Fruit fly (Drosophila melanogaster) whole organism, embryonic: ENCODE measurements around the gene Sf3b3.

Experiments used
- C15 ChIP-seq: fragments of 200-800 bp; sonication (Bioruptor generic); IDR thresholded peaks from 3 replicates; pipeline ENCODE4 v1.3.6; 2022; ENCODE audit warnings: missing biosample characterization, missing genetic modification characterization
- CG11696 ChIP-seq: fragments of 200-800 bp; sonication (Bioruptor generic); IDR thresholded peaks from 2 replicates; pipeline ENCODE4 v1.3.6; 2022; ENCODE audit warnings: missing biosample characterization, missing genetic modification characterization
- CG12155 ChIP-seq: fragments of 200-800 bp; sonication (Bioruptor generic); optimal IDR thresholded peaks from 3 replicates; lab custom pipeline; 2016; ENCODE audit warnings: missing biosample characterization, missing genetic modification characterization
- CG12769 ChIP-seq: fragments of 200-800 bp; sonication (Bioruptor generic); optimal IDR thresholded peaks from 2 replicates; lab custom pipeline; 2019; ENCODE audit warnings: missing biosample characterization, mild to moderate bottlenecking, missing genetic modification characterization, moderate library complexity
- CG13123 ChIP-seq: fragments of 200-800 bp; sonication (Bioruptor generic); optimal IDR thresholded peaks from 2 replicates; lab custom pipeline; 2016; ENCODE audit warnings: missing biosample characterization, missing genetic modification characterization
- CG13894 ChIP-seq: fragments of 200-800 bp; sonication (Bioruptor generic); optimal IDR thresholded peaks from 3 replicates; lab custom pipeline; 2018; ENCODE audit warnings: missing biosample characterization, mild to moderate bottlenecking, missing genetic modification characterization, moderate library complexity
- CG14014 ChIP-seq: fragments of 200-800 bp; sonication (Bioruptor generic); IDR thresholded peaks from 2 replicates; pipeline ENCODE4 v1.3.6; 2022; ENCODE audit warnings: missing biosample characterization, missing genetic modification characterization
- CG14441 ChIP-seq: fragments of 200-800 bp; sonication (Bioruptor generic); IDR thresholded peaks from 2 replicates; pipeline ENCODE4 v1.3.6; 2022; ENCODE audit warnings: missing biosample characterization, missing genetic modification characterization
- CG1647 ChIP-seq: fragments of 200-800 bp; sonication (Bioruptor generic); optimal IDR thresholded peaks from 3 replicates; lab custom pipeline; 2016; ENCODE audit warnings: missing biosample characterization, missing genetic modification characterization
- CG2120 ChIP-seq: fragments of 200-800 bp; sonication (Bioruptor generic); optimal IDR thresholded peaks from 3 replicates; lab custom pipeline; 2016; ENCODE audit warnings: missing biosample characterization, missing genetic modification characterization
- CG31441 ChIP-seq: fragments of 200-800 bp; sonication (Bioruptor generic); IDR thresholded peaks from 2 replicates; pipeline ENCODE4 v1.3.6; 2022; ENCODE audit warnings: missing biosample characterization, missing genetic modification characterization
- CG3847 ChIP-seq: fragments of 200-800 bp; sonication (Bioruptor generic); IDR thresholded peaks from 2 replicates; pipeline ENCODE4 v1.3.6; 2022; ENCODE audit warnings: missing biosample characterization, missing genetic modification characterization
- CG6765 ChIP-seq: fragments of 200-800 bp; sonication (Bioruptor generic); optimal IDR thresholded peaks from 3 replicates; lab custom pipeline; 2017; ENCODE audit warnings: missing biosample characterization, mild to moderate bottlenecking, missing genetic modification characterization
- CG7745 ChIP-seq: fragments of 200-800 bp; sonication (Bioruptor generic); optimal IDR thresholded peaks from 2 replicates; lab custom pipeline; 2018; ENCODE audit warnings: missing biosample characterization, mild to moderate bottlenecking, missing genetic modification characterization, moderate library complexity
- CG8944 ChIP-seq: fragments of 200-800 bp; sonication (Bioruptor generic); optimal IDR thresholded peaks from 3 replicates; lab custom pipeline; 2016; ENCODE audit warnings: missing biosample characterization, missing genetic modification characterization
- CG9609 ChIP-seq: fragments of 200-800 bp; sonication (Bioruptor generic); optimal IDR thresholded peaks from 3 replicates; lab custom pipeline; 2016; ENCODE audit warnings: missing biosample characterization, missing genetic modification characterization
- CG9817 ChIP-seq: fragments of 200-800 bp; sonication (Bioruptor generic); optimal IDR thresholded peaks from 2 replicates; lab custom pipeline; 2018; ENCODE audit warnings: missing biosample characterization, mild to moderate bottlenecking, missing genetic modification characterization, moderate library complexity
- Doc3 ChIP-seq: fragments of 200-800 bp; sonication (Bioruptor generic); IDR thresholded peaks from 3 replicates; pipeline ENCODE4 v1.3.6; 2022; ENCODE audit warnings: missing biosample characterization, missing genetic modification characterization; ENCODE audit not compliant: partially characterized antibody
- Eip74EF ChIP-seq, 2 experiments: fragments of 200-800 bp in 1 of 2; fragments of >200 bp in 1 of 2; sonication (Bioruptor generic) in 1 of 2; optimal IDR thresholded peaks; 2 replicates each; lab custom pipeline; 2017 to 2019; ENCODE audit warnings: missing biosample characterization in 2 of 2, missing genetic modification characterization in 2 of 2, mild to moderate bottlenecking in 1 of 2, moderate library complexity in 1 of 2
- H2.0 ChIP-seq: fragments of 200-800 bp; sonication (Bioruptor generic); IDR thresholded peaks from 2 replicates; pipeline ENCODE4 v1.3.6; 2022; ENCODE audit warnings: missing biosample characterization, missing genetic modification characterization
- HLHmδ ChIP-seq: fragments of 200-800 bp; sonication (Bioruptor generic); optimal IDR thresholded peaks from 2 replicates; lab custom pipeline; 2018; ENCODE audit warnings: missing biosample characterization, mild to moderate bottlenecking, missing genetic modification characterization, moderate library complexity
- Max ChIP-seq: fragments of 200-800 bp; sonication (Bioruptor generic); optimal IDR thresholded peaks from 2 replicates; lab custom pipeline; 2016; ENCODE audit warnings: missing biosample characterization, mild to moderate bottlenecking, missing genetic modification characterization
- Med ChIP-seq: fragments of 200-800 bp; sonication (Bioruptor generic); peaks from one replicate; lab custom pipeline; 2016; ENCODE audit warnings: missing biosample characterization, missing genetic modification characterization, mild to moderate bottlenecking, inconsistent platforms, moderate library complexity
- NC2α ChIP-seq: fragments of 200-800 bp; sonication (Bioruptor generic); optimal IDR thresholded peaks from 2 replicates; lab custom pipeline; 2016; ENCODE audit warnings: missing biosample characterization, missing genetic modification characterization
- PHDP ChIP-seq: fragments of 200-800 bp; sonication (Bioruptor generic); optimal IDR thresholded peaks from 3 replicates; lab custom pipeline; 2018; ENCODE audit warnings: missing biosample characterization, mild to moderate bottlenecking, missing genetic modification characterization, moderate library complexity
- Rfx ChIP-seq: fragments of 200-800 bp; sonication (Bioruptor generic); IDR thresholded peaks from 2 replicates; pipeline ENCODE4 v1.3.6; 2022; ENCODE audit warnings: missing biosample characterization, missing genetic modification characterization
- Rx ChIP-seq: fragments of 200-800 bp; sonication (Bioruptor generic); IDR thresholded peaks from 2 replicates; pipeline ENCODE4 v1.3.6; 2022; ENCODE audit warnings: missing biosample characterization, missing genetic modification characterization
- Scr ChIP-seq: fragments of 200-800 bp; sonication (Bioruptor generic); IDR thresholded peaks from 2 replicates; pipeline ENCODE4 v1.3.6; 2022; ENCODE audit warnings: missing biosample characterization, missing genetic modification characterization; ENCODE audit not compliant: partially characterized antibody
- Sox100B ChIP-seq: fragments of 200-800 bp; sonication (Bioruptor generic); optimal IDR thresholded peaks from 3 replicates; lab custom pipeline; 2018; ENCODE audit warnings: missing biosample characterization, mild to moderate bottlenecking, missing genetic modification characterization
- Taf1 ChIP-seq: fragments of 200-800 bp; sonication (Bioruptor generic); IDR thresholded peaks from 2 replicates; pipeline ENCODE4 v1.3.6; 2022; ENCODE audit warnings: missing biosample characterization, missing genetic modification characterization
- Vsx1 ChIP-seq: fragments of 200-800 bp; sonication (Bioruptor generic); optimal IDR thresholded peaks from 2 replicates; lab custom pipeline; 2017; ENCODE audit warnings: missing biosample characterization, mild to moderate bottlenecking, missing genetic modification characterization, missing genetic modification reagents
- esg ChIP-seq: fragments of 200-800 bp; sonication (Bioruptor generic); conservative IDR thresholded peaks from 2 replicates; pipeline ENCODE4 v1.3.6; 2022; ENCODE audit warnings: missing biosample characterization, missing genetic modification characterization
- grn ChIP-seq: fragments of 200-800 bp; sonication (Bioruptor generic); optimal IDR thresholded peaks from 3 replicates; lab custom pipeline; 2017; ENCODE audit warnings: missing biosample characterization, missing genetic modification characterization
- gro ChIP-seq: fragments of 200-800 bp; sonication (Bioruptor generic); optimal IDR thresholded peaks from 2 replicates; lab custom pipeline; 2016; ENCODE audit warnings: missing biosample characterization, missing genetic modification characterization
- hb ChIP-seq: fragments of 200-800 bp; sonication (Bioruptor generic); IDR thresholded peaks from 3 replicates; pipeline ENCODE4 v1.3.6; 2022; ENCODE audit warnings: missing biosample characterization, missing genetic modification characterization; ENCODE audit not compliant: partially characterized antibody
- jigr1 ChIP-seq: fragments of 200-800 bp; sonication (Bioruptor generic); IDR thresholded peaks from 3 replicates; pipeline ENCODE4 v1.3.6; 2022; ENCODE audit warnings: missing biosample characterization, missing genetic modification characterization
- mam ChIP-seq: fragments of 200-800 bp; sonication (Bioruptor generic); optimal IDR thresholded peaks from 3 replicates; lab custom pipeline; 2016; ENCODE audit warnings: missing biosample characterization, missing genetic modification characterization
- mirr ChIP-seq: fragments of 200-800 bp; sonication (Bioruptor generic); optimal IDR thresholded peaks from 3 replicates; lab custom pipeline; 2018; ENCODE audit warnings: missing biosample characterization, mild to moderate bottlenecking, missing genetic modification characterization
- ranshi ChIP-seq: fragments of 200-800 bp; sonication (Bioruptor generic); IDR thresholded peaks from 2 replicates; pipeline ENCODE4 v1.3.6; 2022; ENCODE audit warnings: missing biosample characterization, missing genetic modification characterization
- row ChIP-seq: fragments of 200-800 bp; sonication (Bioruptor generic); IDR thresholded peaks from 3 replicates; pipeline ENCODE4 v1.3.6; 2022; ENCODE audit warnings: missing biosample characterization, missing genetic modification characterization
- sd ChIP-seq: fragments of 200-800 bp; sonication (Bioruptor generic); optimal IDR thresholded peaks from 3 replicates; lab custom pipeline; 2018; ENCODE audit warnings: missing biosample characterization, mild to moderate bottlenecking, missing genetic modification characterization, moderate library complexity
- slbo ChIP-seq: fragments of 200-800 bp; sonication (Bioruptor generic); IDR thresholded peaks from 2 replicates; pipeline ENCODE4 v1.3.6; 2022; ENCODE audit warnings: missing biosample characterization, missing genetic modification characterization
- so ChIP-seq: fragments of 200-800 bp; sonication (Bioruptor generic); IDR thresholded peaks from 3 replicates; pipeline ENCODE4 v1.3.6; 2022; ENCODE audit warnings: missing biosample characterization, missing genetic modification characterization
- sqz ChIP-seq: fragments of 200-800 bp; sonication (Bioruptor generic); optimal IDR thresholded peaks from 3 replicates; lab custom pipeline; 2018; ENCODE audit warnings: missing biosample characterization, mild to moderate bottlenecking, missing genetic modification characterization
- sug ChIP-seq: fragments of 200-800 bp; optimal IDR thresholded peaks from 2 replicates; lab custom pipeline; 2019; ENCODE audit warnings: missing biosample characterization, mild to moderate bottlenecking, missing genetic modification characterization, moderate library complexity
- tio ChIP-seq: fragments of 200-800 bp; sonication (Bioruptor generic); optimal IDR thresholded peaks from 2 replicates; lab custom pipeline; 2017; ENCODE audit warnings: missing biosample characterization, missing genetic modification characterization, inconsistent platforms
- tll ChIP-seq, 2 experiments: fragments of 200-800 bp in 1 of 2; fragments of >200 bp in 1 of 2; sonication (Bioruptor generic) in 1 of 2; optimal IDR thresholded peaks; 2 replicates each; lab custom pipeline; 2017 to 2019; ENCODE audit warnings: missing biosample characterization in 2 of 2, missing genetic modification characterization in 2 of 2, mild to moderate bottlenecking in 1 of 2, moderate library complexity in 1 of 2
- vnd ChIP-seq: fragments of 200-800 bp; sonication (Bioruptor generic); IDR thresholded peaks from 3 replicates; pipeline ENCODE4 v1.3.6; 2022; ENCODE audit warnings: missing biosample characterization, missing genetic modification characterization; ENCODE audit not compliant: partially characterized antibody
- wdn ChIP-seq: fragments of 200-800 bp; sonication (Bioruptor generic); IDR thresholded peaks from 2 replicates; pipeline ENCODE4 v1.3.6; 2022; ENCODE audit warnings: missing biosample characterization, missing genetic modification characterization

Sf3b3 gene

DNA sequence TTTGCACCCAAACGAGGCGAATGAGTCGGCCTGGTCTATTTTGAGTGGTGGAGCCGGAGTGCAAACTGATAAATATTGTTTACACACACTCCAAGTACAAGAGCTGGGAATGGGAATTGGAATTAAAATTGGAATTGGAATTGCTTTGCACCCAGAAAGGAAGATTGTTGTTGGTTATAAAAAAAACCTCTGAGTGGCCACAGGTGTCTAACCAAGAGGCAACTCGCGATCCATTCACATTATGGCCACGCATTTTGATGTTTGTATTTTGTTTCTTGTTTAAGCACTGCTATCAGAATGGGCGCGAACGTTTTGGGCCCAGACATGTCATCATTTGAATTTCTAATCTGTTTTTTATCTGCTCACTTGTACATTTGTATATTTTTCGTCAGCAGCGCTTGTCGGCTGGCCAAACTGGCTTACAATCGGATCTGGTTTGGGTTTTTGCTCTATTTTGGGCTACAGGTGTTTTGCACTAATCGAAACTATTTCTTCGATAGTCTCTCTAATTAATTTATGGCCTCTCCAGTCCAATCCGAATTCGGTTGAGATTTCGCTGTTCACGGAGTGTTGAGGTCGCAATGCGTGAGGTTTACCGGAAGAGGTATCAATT, 51.4 kb downstream of the Sf3b3 start (continued):
- TF ChIP-seq grn (peak; percentile 23), CG1647 (GFP tag; lab: Kevin White, UChicago) (no peak), Scr (GFP tag; lab: Robert Waterston, UW) (no peak), CG3847 (GFP tag; lab: Robert Waterston, UW) (peak; percentile 21; the same call in 1 of the 2 replicates), Rx (GFP tag; lab: Robert Waterston, UW) (0 out of 2 replicates have a peak, but pooled peaks have one; percentile 23), mirr (peak; percentile 92), Eip74EF (GFP tag; optimal IDR thresholded peaks at IDR 0.05; lab: Kevin White, UChicago) (peak in 1 of 2 experiments; percentile 3), Med (GFP tag; lab: Kevin White, UChicago) (peak; percentile 64), H2.0 (GFP tag; lab: Robert Waterston, UW) (no peak), wdn (GFP tag; lab: Robert Waterston, UW) (0 out of 2 replicates have a peak, but pooled peaks have one; percentile 26), CG6765 (peak; percentile 16), vnd (peak; percentile 74), CG11696 (GFP tag; lab: Robert Waterston, UW) (peak; percentile 95), tll (GFP tag; optimal IDR thresholded peaks at IDR 0.05; lab: Kevin White, UChicago) (no peak), C15 (GFP tag; lab: Robert Waterston, UW) (0 out of 3 replicates have a peak, but pooled peaks have one; percentile 14), jigr1 (GFP tag; lab: Robert Waterston, UW) (no peak), sqz (peak; percentile 25), esg (GFP tag; lab: Robert Waterston, UW) (0 out of 2 replicates have a peak, but pooled peaks have one; percentile 18), CG12769 (peak; percentile 78), CG9609 (GFP tag; lab: Kevin White, UChicago) (no peak), NC2α (GFP tag; lab: Kevin White, UChicago) (no peak), so (GFP tag; lab: Robert Waterston, UW) (no peak), ranshi (peak; percentile 27; the same call in 1 of the 2 replicates), HLHmδ (no peak), CG14441 (GFP tag; lab: Robert Waterston, UW) (peak; percentile 22; the same call in 1 of the 2 replicates), CG7745 (tag; lab: Kevin White, UChicago) (no peak), Doc3 (no peak), CG8944 (no peak), CG13894 (tag; lab: Kevin White, UChicago) (no peak), Max (GFP tag; lab: Kevin White, UChicago) (no peak), CG12155 (GFP tag; lab: Kevin White, UChicago) (no peak), CG31441 (GFP tag; lab: Robert Waterston, UW) (no peak), CG2120 (peak; percentile 4), Sox100B (no peak), mam (GFP tag; lab: Kevin White, UChicago) (peak; percentile 12), hb (no peak), CG14014 (GFP tag; lab: Robert Waterston, UW) (0 out of 2 replicates have a peak, but pooled peaks have one; percentile 37), CG9817 (tag; lab: Kevin White, UChicago) (peak; percentile 16), gro (GFP tag; lab: Kevin White, UChicago) (peak; percentile 63), tio (GFP tag; lab: Kevin White, UChicago) (no peak), sd (tag; lab: Kevin White, UChicago) (peak; percentile 66), slbo (GFP tag; lab: Robert Waterston, UW) (peak; percentile 44), Vsx1 (GFP tag; lab: Kevin White, UChicago) (peak; percentile 21), CG13123 (GFP tag; lab: Kevin White, UChicago) (no peak), row (peak; percentile 50), sug (tag; lab: Kevin White, UChicago) (peak; percentile 76), Rfx (GFP tag; lab: Robert Waterston, UW) (peak; percentile 42; the same call in 1 of the 2 replicates), PHDP (peak; percentile 11), Taf1 (GFP tag; lab: Robert Waterston, UW) (no peak)
